Fruit fly (Drosophila melanogaster): ENCODE results near the gene Strump.

The Strump gene

dm6 chr3L:16164150-16165039 lies 42.6 kb downstream of the Strump start, which contains the start of gene CG5151 (continued):
- TF ChIP-seq CG9817 (tag; optimal IDR thresholded peaks at IDR 0.05): no peak
- peak; percentile 64 for TF ChIP-seq CG12299 (tag; optimal IDR thresholded peaks at IDR 0.05)
- TF ChIP-seq ERR (GFP tag; optimal IDR thresholded peaks at IDR 0.05): no peak
- TF ChIP-seq sens (GFP tag): peak; percentile 56
- TF ChIP-seq CG4360 (GFP tag; IDR thresholded peaks at IDR 0.05): peak; percentile 87
- peak in 1 of 2 experiments; percentile 59 for TF ChIP-seq bsh (GFP tag; optimal IDR thresholded peaks at IDR 0.05)
- peak; percentile 49; the same call in 2 of the 3 replicates for TF ChIP-seq Opbp (GFP tag; IDR thresholded peaks at IDR 0.05; ENCODE audit: partially characterized antibody)
- peak; percentile 13 for TF ChIP-seq CG2678 (tag; optimal IDR thresholded peaks at IDR 0.05)
- peak; percentile 81 for TF ChIP-seq hb (GFP tag; IDR thresholded peaks at IDR 0.05; ENCODE audit: partially characterized antibody)
- peak; percentile 36 for TF ChIP-seq CG3281 (GFP tag; optimal IDR thresholded peaks at IDR 0.05)
- peak; percentile 87 for TF ChIP-seq CG6791 (GFP tag; IDR thresholded peaks at IDR 0.05; ENCODE audit: partially characterized antibody)
- peak; percentile 82 for TF ChIP-seq bbx (GFP tag; IDR thresholded peaks at IDR 0.05; ENCODE audit: partially characterized antibody)
- 0 out of 2 replicates have a peak, but pooled peaks have one; percentile 29 for TF ChIP-seq Atf6 (GFP tag; IDR thresholded peaks at IDR 0.05)
- peak; percentile 22 for TF ChIP-seq HLHmδ (GFP tag; optimal IDR thresholded peaks at IDR 0.05)
- peak; percentile 38 for TF ChIP-seq MTF-1 (GFP tag; optimal IDR thresholded peaks at IDR 0.05; ENCODE audit: borderline replicate concordance)
- TF ChIP-seq z (GFP tag; IDR thresholded peaks at IDR 0.05): peak; percentile 32; the same call in 1 of the 3 replicates
- peak; percentile 28 for TF ChIP-seq Meics (GFP tag; optimal IDR thresholded peaks at IDR 0.05)
- TF ChIP-seq CG10431 (GFP tag; optimal IDR thresholded peaks at IDR 0.05): no peak
- TF ChIP-seq kni (GFP tag; optimal IDR thresholded peaks at IDR 0.05): peak; percentile 30
- peak; percentile 36 for TF ChIP-seq caup (GFP tag; optimal IDR thresholded peaks at IDR 0.05; ENCODE audit: severe bottlenecking)
- peak; percentile 23 for TF ChIP-seq unc-4 (GFP tag; IDR thresholded peaks at IDR 0.05; ENCODE audit: partially characterized antibody)
- no peak for TF ChIP-seq NfI (GFP tag; optimal IDR thresholded peaks at IDR 0.05)
- TF ChIP-seq E2f2 (GFP tag; IDR thresholded peaks at IDR 0.05): peak; percentile 19; the same call in 1 of the 2 replicates
- peak; percentile 44; the same call in 1 of the 3 replicates for TF ChIP-seq CG17361 (GFP tag; IDR thresholded peaks at IDR 0.05)
- TF ChIP-seq nom (GFP tag; optimal IDR thresholded peaks at IDR 0.05): peak; percentile 68
- peak; percentile 98 for TF ChIP-seq CG3163 (GFP tag; optimal IDR thresholded peaks at IDR 0.05)
- peak; percentile 75 for TF ChIP-seq vnd (GFP tag; IDR thresholded peaks at IDR 0.05; ENCODE audit: partially characterized antibody)
- no peak for TF ChIP-seq hkb (optimal IDR thresholded peaks at IDR 0.05)
- peak; percentile 54 for TF ChIP-seq hkb (GFP tag; IDR thresholded peaks at IDR 0.05)
- peak; percentile 67 for TF ChIP-seq Aef1 (GFP tag; IDR thresholded peaks at IDR 0.05)
- peak; percentile 20 for TF ChIP-seq exex (tag; optimal IDR thresholded peaks at IDR 0.05)
- TF ChIP-seq CG13424 (tag; optimal IDR thresholded peaks at IDR 0.05): no peak
- TF ChIP-seq gce (GFP tag; IDR thresholded peaks at IDR 0.05): no peak
- peak; percentile 13 for TF ChIP-seq CG17385 (GFP tag; optimal IDR thresholded peaks at IDR 0.05)
- TF ChIP-seq CG7987 (GFP tag; optimal IDR thresholded peaks at IDR 0.05): peak; percentile 22
- TF ChIP-seq Rfx (GFP tag; IDR thresholded peaks at IDR 0.05): peak; percentile 44; the same call in 1 of the 2 replicates
- TF ChIP-seq lab (GFP tag; optimal IDR thresholded peaks at IDR 0.05): peak; percentile 33
- TF ChIP-seq CG13287 (GFP tag; IDR thresholded peaks at IDR 0.05; ENCODE audit: partially characterized antibody): peak; percentile 46
- no peak; the same call in 1 of the 2 replicates for TF ChIP-seq Xrp1 (GFP tag; IDR thresholded peaks at IDR 0.05)
- TF ChIP-seq sna (GFP tag; IDR thresholded peaks at IDR 0.05; ENCODE audit: partially characterized antibody): peak; percentile 74
- TF ChIP-seq Neu2 (GFP tag; optimal IDR thresholded peaks at IDR 0.05; ENCODE audit: borderline replicate concordance): no peak
- peak; percentile 69 for TF ChIP-seq Scr (GFP tag; IDR thresholded peaks at IDR 0.05; ENCODE audit: partially characterized antibody)
- no peak for TF ChIP-seq pan (optimal IDR thresholded peaks at IDR 0.05)
- peak in 1 of 2 experiments; percentile 45 for TF ChIP-seq pan (GFP tag; optimal IDR thresholded peaks at IDR 0.05 in 1 of 2, IDR thresholded peaks at IDR 0.05 in 1 of 2)
- peak; percentile 30 for TF ChIP-seq CG7839 (tag; optimal IDR thresholded peaks at IDR 0.05)
- TF ChIP-seq YL-1 (GFP tag; optimal IDR thresholded peaks at IDR 0.05): peak; percentile 51
